Worm (Caenorhabditis elegans): Measurements from ENCODE around the gene sas-4.

Gene sas-4

DNA sequence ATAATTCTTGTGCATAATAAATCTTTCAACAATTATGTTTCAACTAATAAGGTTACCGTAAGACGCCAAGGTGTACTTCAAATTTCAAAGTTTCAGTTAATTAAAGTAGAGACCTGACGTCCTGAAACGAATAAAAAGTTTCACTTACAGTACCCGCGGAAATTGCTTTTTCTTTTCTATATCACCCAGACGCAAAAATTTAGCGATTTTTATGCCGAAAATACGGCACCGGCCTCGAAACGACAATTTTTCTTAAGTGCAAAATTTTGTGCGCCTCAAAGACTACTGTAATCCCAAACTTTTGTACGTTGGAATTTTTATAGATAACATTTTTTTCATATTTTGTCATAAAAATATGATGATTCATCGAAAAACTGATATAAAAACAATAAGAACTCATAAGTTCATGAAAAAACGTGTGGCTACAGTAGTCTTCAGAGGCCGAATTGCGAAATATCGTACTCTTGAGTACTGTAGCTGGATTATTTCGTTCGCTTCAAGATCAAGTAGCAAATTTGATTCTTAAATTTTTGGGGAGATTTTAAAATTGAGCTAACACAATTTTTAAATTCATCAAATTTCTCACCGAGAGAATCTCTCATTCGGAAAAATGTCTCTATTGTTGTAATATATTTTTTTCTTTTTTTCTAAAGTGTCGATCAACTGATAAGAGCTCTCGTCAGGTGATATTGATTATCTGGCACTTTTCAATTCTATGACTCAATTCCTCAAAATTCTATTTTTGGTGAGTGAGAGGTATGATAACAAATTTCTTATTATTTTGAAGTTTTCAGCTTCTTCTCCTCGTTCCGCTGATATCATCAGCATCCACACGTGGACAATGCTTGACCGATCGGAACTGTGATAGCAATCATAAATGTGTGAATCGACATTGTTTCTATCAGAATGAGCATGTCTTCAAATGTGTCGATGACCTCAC lies 7.5 kb upstream of the sas-4 start, which contains the start of gene ZC262.13:
ZC262.13 (plus strand) TSS at position 641 of the 940 bp plus-strand sequence.
- TF ChIP-seq egl-44 (GFP tag; IDR thresholded peaks at IDR 0.05), result 0 out of 2 replicates have a peak, but pooled peaks have one; percentile 17
- no peak for TF ChIP-seq attf-3 (GFP tag; conservative IDR thresholded peaks at IDR 0.05)
- no peak for TF ChIP-seq hsf-1 (GFP tag; IDR thresholded peaks at IDR 0.05)
- peak; percentile 30; the same call in 1 of the 2 replicates for TF ChIP-seq Y79H2A.3 (GFP tag; conservative IDR thresholded peaks at IDR 0.05)
- no peak for TF ChIP-seq chd-7 (tag; optimal IDR thresholded peaks at IDR 0.05)
- TF ChIP-seq madf-10 (tag; optimal IDR thresholded peaks at IDR 0.05), result peak; percentile 2
- peak; percentile 7; the same call in 1 of the 2 replicates for TF ChIP-seq dox-1 (GFP tag; IDR thresholded peaks at IDR 0.05)
- TF ChIP-seq lag-1 (GFP tag; IDR thresholded peaks at IDR 0.05), result no peak
- TF ChIP-seq nfya-2 (GFP tag; IDR thresholded peaks at IDR 0.05), result no peak
- no peak for TF ChIP-seq bed-1 (GFP tag; IDR thresholded peaks at IDR 0.05)
- TF ChIP-seq atf-7 (tag; optimal IDR thresholded peaks at IDR 0.05), result peak; percentile 41
- no peak for TF ChIP-seq ama-1 (optimal IDR thresholded peaks at IDR 0.05)
- TF ChIP-seq ama-1 (GFP tag; optimal IDR thresholded peaks at IDR 0.05), result no peak
- peak in 1 of 3 experiments; percentile 11 for TF ChIP-seq lin-35 (GFP tag; optimal IDR thresholded peaks at IDR 0.05)
- TF ChIP-seq let-607 (tag; optimal IDR thresholded peaks at IDR 0.05), result peak in 1 of 2 experiments; percentile 42
- TF ChIP-seq efl-1 (GFP tag; optimal IDR thresholded peaks at IDR 0.05), result no peak
- TF ChIP-seq nhr-27 (tag; optimal IDR thresholded peaks at IDR 0.05), result no peak
- TF ChIP-seq madf-8 (GFP tag; conservative IDR thresholded peaks at IDR 0.05), result no peak
- peak; percentile 34; the same call in 1 of the 2 replicates for TF ChIP-seq B0336.3 (GFP tag; IDR thresholded peaks at IDR 0.05)
- TF ChIP-seq Y95B8A.8 (GFP tag; IDR thresholded peaks at IDR 0.05), result peak; percentile 79
- 0 out of 2 replicates have a peak, but pooled peaks have one; percentile 52 for TF ChIP-seq Y53G8AR.9 (GFP tag; conservative IDR thresholded peaks at IDR 0.05)
- TF ChIP-seq nhr-80 (tag; optimal IDR thresholded peaks at IDR 0.05), result peak; percentile 73
- TF ChIP-seq T07F8.4 (tag; optimal IDR thresholded peaks at IDR 0.05), result no peak
- 0 out of 2 replicates have a peak, but pooled peaks have one; percentile 43 for TF ChIP-seq Y56A3A.18 (GFP tag; IDR thresholded peaks at IDR 0.05)
- 0 out of 2 replicates have a peak, but pooled peaks have one; percentile 17 for TF ChIP-seq hmg-1.2 (GFP tag; IDR thresholded peaks at IDR 0.05)
- no peak for TF ChIP-seq F39B2.1 (GFP tag; IDR thresholded peaks at IDR 0.05)
- TF ChIP-seq cebp-1 (GFP tag; IDR thresholded peaks at IDR 0.05), result peak; percentile 60; the same call in 1 of the 2 replicates
- peak; percentile 80 for TF ChIP-seq cebp-1 (tag; optimal IDR thresholded peaks at IDR 0.05)
- TF ChIP-seq lin-54 (GFP tag; optimal IDR thresholded peaks at IDR 0.05), result peak; percentile 6

DNA sequence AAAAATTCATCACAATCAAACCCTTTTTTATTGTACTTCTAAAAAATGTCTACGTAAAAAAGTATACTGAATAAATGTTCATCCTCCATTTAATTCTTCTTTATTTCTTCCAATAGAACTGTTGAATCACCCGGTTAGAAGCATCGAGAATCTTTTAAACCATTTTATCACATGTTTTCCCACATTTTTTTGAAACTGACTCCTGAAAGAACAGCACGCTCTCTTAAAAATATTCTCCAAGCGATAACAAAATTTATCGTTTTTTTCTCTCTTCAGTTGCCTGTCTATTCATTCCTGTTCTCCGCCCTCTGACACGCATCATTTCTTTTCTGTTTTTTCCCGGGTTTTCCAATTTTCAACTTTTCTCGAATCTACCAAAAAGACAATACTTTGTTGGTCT lies 6.0 kb upstream of the sas-4 start, which contains the start of gene F10E9.12:
F10E9.12 (plus strand) TSS at position 131 of the 400 bp plus-strand sequence.
- no peak for TF ChIP-seq F22D6.2 (tag; optimal IDR thresholded peaks at IDR 0.05)
- TF ChIP-seq nhr-80 (tag; optimal IDR thresholded peaks at IDR 0.05), result peak; percentile 56
- no peak for TF ChIP-seq F49E8.2 (tag; optimal IDR thresholded peaks at IDR 0.05; ENCODE audit: insufficient read depth)
- no peak for TF ChIP-seq cebp-1 (GFP tag; IDR thresholded peaks at IDR 0.05)
- peak; percentile 30 for TF ChIP-seq cebp-1 (tag; optimal IDR thresholded peaks at IDR 0.05)
- TF ChIP-seq pha-4 (tag; optimal IDR thresholded peaks at IDR 0.05), result no peak
- TF ChIP-seq tbp1 (GFP tag; optimal IDR thresholded peaks at IDR 0.05), result peak; percentile 2

DNA sequence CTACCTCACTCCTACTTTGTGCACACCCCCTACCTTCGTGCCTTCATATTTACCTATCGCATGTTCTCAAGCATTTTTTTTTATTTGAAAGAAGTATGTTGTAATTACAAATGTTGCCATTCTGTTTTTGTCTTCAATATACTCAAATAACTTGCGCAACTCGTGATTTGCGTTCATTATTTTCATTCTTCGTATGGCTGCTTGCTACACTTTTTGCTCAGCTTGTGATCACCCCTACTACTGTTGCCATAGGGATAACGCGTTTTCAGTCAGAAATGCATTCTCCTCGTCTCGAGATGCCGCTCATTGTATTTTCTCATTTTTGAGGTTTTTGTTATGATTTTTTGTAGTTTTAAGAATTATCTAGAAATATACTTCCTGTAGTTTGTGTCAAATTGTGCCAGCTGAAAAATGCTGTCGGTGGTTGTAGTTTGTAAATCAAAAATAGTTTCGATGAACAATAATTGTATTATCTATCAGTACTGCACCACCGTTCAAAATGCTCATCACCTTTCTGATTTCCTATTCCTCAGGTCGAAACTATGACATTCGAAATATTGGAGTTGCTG lies 4.3 kb upstream of the sas-4 start, which contains the start of gene F10E9.1:
F10E9.1 (plus strand) TSS at position 519 of the 569 bp plus-strand sequence.
- TF ChIP-seq mes-4 (tag; optimal IDR thresholded peaks at IDR 0.05), result no peak
- TF ChIP-seq bed-1 (GFP tag; IDR thresholded peaks at IDR 0.05), result no peak
- no peak for TF ChIP-seq egrh-3 (GFP tag; IDR thresholded peaks at IDR 0.05)
- no peak for TF ChIP-seq repo-1 (tag; optimal IDR thresholded peaks at IDR 0.05)
- TF ChIP-seq ztf-6 (GFP tag; IDR thresholded peaks at IDR 0.05), result no peak
- no peak for TF ChIP-seq gei-17 (GFP tag; optimal IDR thresholded peaks at IDR 0.05)
- TF ChIP-seq zim-3 (tag; optimal IDR thresholded peaks at IDR 0.05), result no peak
